Worm (Caenorhabditis elegans) whole organism, young adult: Measurements from ENCODE around the gene M199.8.

ENCODE experiments used
- F22D6.2 ChIP-seq: sonication (generic microtip); optimal IDR thresholded peaks from 2 replicates; lab custom pipeline; 2016; ENCODE audit warnings: mild to moderate bottlenecking, missing genetic modification characterization, missing compliant biosample characterization
- ceh-91 ChIP-seq: fragments of 200-800 bp; sonication (Bioruptor generic); IDR thresholded peaks from 2 replicates; pipeline ENCODE4 v1.3.6; 2022; ENCODE audit warnings: missing genetic modification reagents, missing genetic modification characterization, missing compliant biosample characterization
- nhr-90 ChIP-seq: sonication (generic microtip); optimal IDR thresholded peaks from 2 replicates; lab custom pipeline; 2016; ENCODE audit warnings: missing genotype, mild to moderate bottlenecking, missing genetic modification characterization, missing compliant biosample characterization

ce11 chrIV:15120746-15121145 lies 13.1 kb downstream of the M199.8 start, which contains the start of gene clec-189:
- TF ChIP-seq ceh-91 (no peak), F22D6.2 (tag; lab: Kevin White, UChicago) (no peak), nhr-90 (tag; lab: Kevin White, UChicago) (no peak)
